Fruit fly (Drosophila melanogaster): ENCODE data around the gene colt.

dm6 chr2L:2723100-2723499 lies 46.8 kb downstream of the colt start:
- TF ChIP-seq usp (GFP tag; optimal IDR thresholded peaks at IDR 0.05) (no peak), Dll (optimal IDR thresholded peaks at IDR 0.05) (no peak), CG8478 (optimal IDR thresholded peaks at IDR 0.05) (no peak), EcR (GFP tag; optimal IDR thresholded peaks at IDR 0.05) (no peak)

Measured in whole organism.